Fruit fly (Drosophila melanogaster): ENCODE measurements around the gene Ctps.
A peak's percentile ranks its signal among the peaks of the same experiment; 100 is the strongest.

The Ctps gene

DNA sequence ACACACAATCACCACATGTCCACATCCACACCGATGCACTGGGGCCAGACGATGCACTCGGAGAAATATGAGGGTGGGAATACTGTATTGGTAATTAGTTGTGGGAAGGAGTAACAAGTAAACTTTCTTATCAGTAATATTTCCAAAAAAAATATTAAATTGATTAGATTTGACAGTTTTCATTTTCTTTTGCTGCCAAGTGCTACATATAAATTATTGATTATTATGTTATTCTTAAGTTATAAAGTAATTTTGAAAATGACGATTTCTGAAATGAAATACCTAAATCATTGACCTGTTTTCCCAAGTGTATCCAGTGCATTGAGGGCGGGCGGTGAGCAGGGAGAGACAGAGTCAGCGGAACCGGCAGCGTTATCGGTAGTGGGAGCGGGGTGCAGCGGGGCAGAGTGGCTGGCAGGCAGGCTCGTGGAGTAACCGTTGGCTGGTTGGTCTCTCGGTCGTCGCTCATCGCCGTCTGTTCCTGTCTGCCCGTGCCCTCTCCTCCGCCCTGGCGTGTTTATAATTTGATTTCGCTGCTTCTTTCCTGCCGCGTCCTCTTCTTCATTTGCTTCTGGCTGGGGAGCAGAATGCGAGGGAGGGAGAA lies 10.2 kb downstream of the Ctps start (continued):
- no peak for TF ChIP-seq scrt (GFP tag; optimal IDR thresholded peaks at IDR 0.05)
- TF ChIP-seq Taf1 (GFP tag; IDR thresholded peaks at IDR 0.05) = no peak
- no peak for TF ChIP-seq Aef1 (GFP tag; IDR thresholded peaks at IDR 0.05)
- TF ChIP-seq az2 (GFP tag; optimal IDR thresholded peaks at IDR 0.05) = peak; percentile 39
- TF ChIP-seq Antp (GFP tag; optimal IDR thresholded peaks at IDR 0.05) = no peak
- TF ChIP-seq lilli (GFP tag; optimal IDR thresholded peaks at IDR 0.05) = peak; percentile 7
- TF ChIP-seq CG4854 (GFP tag; optimal IDR thresholded peaks at IDR 0.05) = no peak
- no peak for TF ChIP-seq D (optimal IDR thresholded peaks at IDR 0.05)
- TF ChIP-seq D (GFP tag; optimal IDR thresholded peaks at IDR 0.05) = peak; percentile 72
- TF ChIP-seq grau (tag; optimal IDR thresholded peaks at IDR 0.05) = peak; percentile 49
- TF ChIP-seq TFAM (GFP tag; optimal IDR thresholded peaks at IDR 0.05) = no peak
- TF ChIP-seq Six4 (GFP tag; optimal IDR thresholded peaks at IDR 0.05) = peak; percentile 47
- peak; percentile 52 for TF ChIP-seq CG9437 (GFP tag; optimal IDR thresholded peaks at IDR 0.05)
- no peak for TF ChIP-seq exex (tag; optimal IDR thresholded peaks at IDR 0.05)
- TF ChIP-seq CkIIα-i1 (GFP tag; IDR thresholded peaks at IDR 0.05) = no peak
- no peak for TF ChIP-seq Fer2 (tag; optimal IDR thresholded peaks at IDR 0.05)
- no peak for TF ChIP-seq Mes4 (GFP tag; optimal IDR thresholded peaks at IDR 0.05)
- peak in 1 of 3 experiments; percentile 80 for TF ChIP-seq lola (GFP tag; optimal IDR thresholded peaks at IDR 0.05)
- no peak for TF ChIP-seq zen (tag; optimal IDR thresholded peaks at IDR 0.05)
- TF ChIP-seq CG10267 (tag; optimal IDR thresholded peaks at IDR 0.05) = peak; percentile 58
- TF ChIP-seq abd-A (tag; optimal IDR thresholded peaks at IDR 0.05) = no peak
- TF ChIP-seq YL-1 (GFP tag; optimal IDR thresholded peaks at IDR 0.05) = no peak
- no peak for TF ChIP-seq CG6272 (GFP tag; IDR thresholded peaks at IDR 0.05)
- no peak for TF ChIP-seq wek (GFP tag; optimal IDR thresholded peaks at IDR 0.05)
- TF ChIP-seq CG32532 (GFP tag; IDR thresholded peaks at IDR 0.05) = 0 out of 2 replicates have a peak, but pooled peaks have one; percentile 20
- peak; percentile 89 for TF ChIP-seq nom (GFP tag; optimal IDR thresholded peaks at IDR 0.05)
- no peak for TF ChIP-seq stc (GFP tag; IDR thresholded peaks at IDR 0.05)
- peak; percentile 65 for TF ChIP-seq gsb-n (tag; optimal IDR thresholded peaks at IDR 0.05)
- no peak for TF ChIP-seq Dfd (GFP tag; optimal IDR thresholded peaks at IDR 0.05)
- no peak for TF ChIP-seq CG2678 (tag; optimal IDR thresholded peaks at IDR 0.05)
- no peak for TF ChIP-seq Dip2 (GFP tag; IDR thresholded peaks at IDR 0.05)
- TF ChIP-seq CG31365 (tag; optimal IDR thresholded peaks at IDR 0.05) = no peak
- TF ChIP-seq CG31224 (GFP tag; IDR thresholded peaks at IDR 0.05) = no peak
- peak; percentile 79 for TF ChIP-seq dmrt11E (tag; optimal IDR thresholded peaks at IDR 0.05)
- no peak for TF ChIP-seq BEAF-32 (GFP tag; optimal IDR thresholded peaks at IDR 0.05)
- TF ChIP-seq CG6854 (GFP tag; optimal IDR thresholded peaks at IDR 0.05) = no peak
- peak; percentile 15 for TF ChIP-seq Med (GFP tag)
- no peak for TF ChIP-seq HmgZ (tag; optimal IDR thresholded peaks at IDR 0.05)
- TF ChIP-seq Hmx (GFP tag; optimal IDR thresholded peaks at IDR 0.05) = no peak
- no peak for TF ChIP-seq ap (GFP tag; IDR thresholded peaks at IDR 0.05)
- TF ChIP-seq E2f2 (GFP tag; IDR thresholded peaks at IDR 0.05) = no peak
- no peak for TF ChIP-seq mam (GFP tag; optimal IDR thresholded peaks at IDR 0.05)
- no peak for TF ChIP-seq CG11085 (GFP tag; IDR thresholded peaks at IDR 0.05)
- no peak for TF ChIP-seq tup (GFP tag; optimal IDR thresholded peaks at IDR 0.05)
- peak; percentile 76 for TF ChIP-seq zf30C (GFP tag; optimal IDR thresholded peaks at IDR 0.05)
- TF ChIP-seq sisA (GFP tag; IDR thresholded peaks at IDR 0.05) = peak; percentile 41; the same call in 1 of the 2 replicates
- TF ChIP-seq Drgx (GFP tag; IDR thresholded peaks at IDR 0.05) = peak; percentile 87
- TF ChIP-seq Sry-β (GFP tag; optimal IDR thresholded peaks at IDR 0.05) = no peak
- no peak for TF ChIP-seq Dad (GFP tag; optimal IDR thresholded peaks at IDR 0.05)
- no peak for TF ChIP-seq br (optimal IDR thresholded peaks at IDR 0.05)
- TF ChIP-seq CG6689 (GFP tag; IDR thresholded peaks at IDR 0.05) = peak; percentile 31; the same call in 1 of the 2 replicates

Measured in whole organism, embryonic.